Worm (Caenorhabditis elegans): Measurements from ENCODE around the gene srw-120.

Gene srw-120

ce11 chrV:2999736-3000135 is 3.7 kb upstream of the srw-120 start, which contains the start of gene srw-119:
srw-119 (minus strand) TSS chrV:2999836.
- no peak for TF ChIP-seq ets-7 (tag; optimal IDR thresholded peaks at IDR 0.05)
- no peak for TF ChIP-seq ama-1 (optimal IDR thresholded peaks at IDR 0.05)
- TF ChIP-seq tbx-37 (GFP tag; conservative IDR thresholded peaks at IDR 0.05) = no peak
- TF ChIP-seq scrt-1 (GFP tag; IDR thresholded peaks at IDR 0.05) = no peak
- TF ChIP-seq hmg-4 (GFP tag; optimal IDR thresholded peaks at IDR 0.05) = no peak
- TF ChIP-seq sea-1 (GFP tag; conservative IDR thresholded peaks at IDR 0.05) = no peak
- TF ChIP-seq hmbx-1 (tag; optimal IDR thresholded peaks at IDR 0.05) = no peak
- no peak for TF ChIP-seq flt-1 (GFP tag; IDR thresholded peaks at IDR 0.05)
- TF ChIP-seq B0310.2 (tag; optimal IDR thresholded peaks at IDR 0.05) = no peak
- TF ChIP-seq tbx-11 (GFP tag; IDR thresholded peaks at IDR 0.05) = no peak
- no peak for TF ChIP-seq hnd-1 (tag; optimal IDR thresholded peaks at IDR 0.05)
- TF ChIP-seq tra-4 (tag; optimal IDR thresholded peaks at IDR 0.05) = no peak
- no peak for TF ChIP-seq ceh-36 (tag; optimal IDR thresholded peaks at IDR 0.05)
- no peak for TF ChIP-seq aly-1 (tag; optimal IDR thresholded peaks at IDR 0.05)

DNA sequence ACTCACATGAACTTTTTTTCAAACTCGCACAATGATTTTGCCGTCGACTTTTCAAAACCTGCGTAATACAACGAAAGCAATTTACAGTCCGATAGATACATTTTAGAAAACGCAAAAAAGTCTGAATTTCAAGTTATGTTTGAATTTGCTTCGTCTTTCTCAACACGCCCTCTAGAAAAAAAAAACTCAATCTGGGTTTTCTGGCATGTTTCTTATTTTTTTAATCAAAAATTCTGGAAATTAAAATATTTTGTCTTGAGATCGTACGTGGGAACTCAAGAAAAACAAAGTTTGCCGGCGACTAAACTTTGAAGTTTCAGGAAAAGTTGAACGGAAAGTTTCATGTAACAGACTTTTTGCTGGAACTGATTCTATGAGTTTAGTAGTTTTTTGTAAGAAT is 2.2 kb downstream of the srw-120 start, which contains the start of gene srw-115:
Gene srw-115 (minus strand): TSS at position 101 of the 400 bp plus-strand sequence.
- no peak for TF ChIP-seq scrt-1 (GFP tag; IDR thresholded peaks at IDR 0.05)
- no peak for TF ChIP-seq ceh-36 (tag; optimal IDR thresholded peaks at IDR 0.05)
- TF ChIP-seq hmg-4 (GFP tag; optimal IDR thresholded peaks at IDR 0.05) = no peak
- no peak for TF ChIP-seq tra-4 (tag; optimal IDR thresholded peaks at IDR 0.05)

ce11 chrV:2992060-2992459 is 3.9 kb downstream of the srw-120 start:
- TF ChIP-seq pes-1 (GFP tag; IDR thresholded peaks at IDR 0.05) = no peak
- no peak for TF ChIP-seq ama-1 (optimal IDR thresholded peaks at IDR 0.05)
- no peak for TF ChIP-seq sea-1 (GFP tag; conservative IDR thresholded peaks at IDR 0.05)
- TF ChIP-seq F13C5.2 (tag; optimal IDR thresholded peaks at IDR 0.05) = no peak
- no peak for TF ChIP-seq scrt-1 (GFP tag; IDR thresholded peaks at IDR 0.05)
- no peak for TF ChIP-seq tbx-37 (GFP tag; conservative IDR thresholded peaks at IDR 0.05)
- no peak for TF ChIP-seq flt-1 (GFP tag; IDR thresholded peaks at IDR 0.05)
- no peak for TF ChIP-seq B0310.2 (tag; optimal IDR thresholded peaks at IDR 0.05)
- no peak for TF ChIP-seq tbx-11 (GFP tag; IDR thresholded peaks at IDR 0.05)
- no peak for TF ChIP-seq hnd-1 (tag; optimal IDR thresholded peaks at IDR 0.05)
- TF ChIP-seq hmg-4 (GFP tag; optimal IDR thresholded peaks at IDR 0.05) = no peak
- no peak for TF ChIP-seq tra-4 (tag; optimal IDR thresholded peaks at IDR 0.05)
- no peak for TF ChIP-seq ets-7 (tag; optimal IDR thresholded peaks at IDR 0.05)
- TF ChIP-seq ceh-36 (tag; optimal IDR thresholded peaks at IDR 0.05) = no peak
- TF ChIP-seq ceh-13 (GFP tag; optimal IDR thresholded peaks at IDR 0.05) = no peak
- TF ChIP-seq aly-1 (tag; optimal IDR thresholded peaks at IDR 0.05) = no peak

DNA sequence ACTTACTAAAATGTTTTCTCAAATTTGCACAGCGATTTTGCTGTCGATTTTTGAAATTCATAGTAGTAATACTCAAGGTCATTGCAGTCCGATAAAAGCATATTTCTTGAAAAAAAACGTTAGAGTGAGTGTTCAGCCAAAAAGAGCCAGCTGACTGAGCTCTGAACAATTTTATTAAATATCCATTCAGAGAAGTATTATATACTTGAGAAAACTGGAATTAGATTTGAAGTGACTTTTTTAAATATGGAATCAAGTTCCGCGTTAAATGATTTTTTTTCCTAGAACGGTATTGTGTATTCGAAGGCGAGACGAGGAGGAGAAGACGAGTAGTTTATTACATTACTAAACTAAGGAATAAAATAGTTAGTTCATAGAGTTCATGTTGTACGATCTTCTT is 4.5 kb downstream of the srw-120 start, which contains the start of gene srw-121:
Gene srw-121 (minus strand): TSS at position 101 of the 400 bp plus-strand sequence.
- TF ChIP-seq hmg-4 (GFP tag; optimal IDR thresholded peaks at IDR 0.05) (no peak), F13C5.2 (tag; optimal IDR thresholded peaks at IDR 0.05) (no peak), tbx-11 (GFP tag; IDR thresholded peaks at IDR 0.05) (no peak), hmbx-1 (tag; optimal IDR thresholded peaks at IDR 0.05) (no peak), B0310.2 (tag; optimal IDR thresholded peaks at IDR 0.05) (no peak), scrt-1 (GFP tag; IDR thresholded peaks at IDR 0.05) (no peak), ets-7 (tag; optimal IDR thresholded peaks at IDR 0.05) (no peak), aly-1 (tag; optimal IDR thresholded peaks at IDR 0.05) (no peak), flt-1 (GFP tag; IDR thresholded peaks at IDR 0.05) (no peak), ceh-36 (tag; optimal IDR thresholded peaks at IDR 0.05) (no peak), pes-1 (GFP tag; IDR thresholded peaks at IDR 0.05) (no peak), ceh-13 (GFP tag; optimal IDR thresholded peaks at IDR 0.05) (no peak), hnd-1 (tag; optimal IDR thresholded peaks at IDR 0.05) (no peak), sea-1 (GFP tag; conservative IDR thresholded peaks at IDR 0.05) (no peak), tbx-37 (GFP tag; conservative IDR thresholded peaks at IDR 0.05) (no peak), tra-4 (tag; optimal IDR thresholded peaks at IDR 0.05) (no peak), ama-1 (optimal IDR thresholded peaks at IDR 0.05) (no peak)

DNA sequence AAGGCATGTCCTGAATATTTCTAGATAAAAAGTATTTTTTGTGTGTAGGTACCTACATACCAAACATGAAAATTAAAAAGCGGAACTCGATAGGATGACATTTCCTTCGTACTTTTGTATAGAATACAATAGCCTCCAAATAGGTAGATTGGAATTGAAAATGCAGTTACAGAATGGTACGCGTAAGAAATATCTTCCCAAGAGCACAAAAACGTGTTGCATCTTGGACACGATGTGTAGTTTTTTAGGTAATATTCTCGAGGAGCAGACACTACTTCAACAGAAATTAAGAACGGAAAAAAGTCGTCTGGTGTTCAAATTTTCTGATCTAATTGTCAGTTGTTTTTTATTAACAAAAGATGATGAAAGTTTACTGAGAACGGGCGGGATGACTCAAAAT is 8.6 kb downstream of the srw-120 start, which contains the start of gene srh-85:
Gene srh-85 (minus strand): TSS at position 101 of the 400 bp plus-strand sequence.
- TF ChIP-seq ceh-36 (tag; optimal IDR thresholded peaks at IDR 0.05) (no peak), pes-1 (GFP tag; IDR thresholded peaks at IDR 0.05) (no peak), scrt-1 (GFP tag; IDR thresholded peaks at IDR 0.05) (no peak)

DNA sequence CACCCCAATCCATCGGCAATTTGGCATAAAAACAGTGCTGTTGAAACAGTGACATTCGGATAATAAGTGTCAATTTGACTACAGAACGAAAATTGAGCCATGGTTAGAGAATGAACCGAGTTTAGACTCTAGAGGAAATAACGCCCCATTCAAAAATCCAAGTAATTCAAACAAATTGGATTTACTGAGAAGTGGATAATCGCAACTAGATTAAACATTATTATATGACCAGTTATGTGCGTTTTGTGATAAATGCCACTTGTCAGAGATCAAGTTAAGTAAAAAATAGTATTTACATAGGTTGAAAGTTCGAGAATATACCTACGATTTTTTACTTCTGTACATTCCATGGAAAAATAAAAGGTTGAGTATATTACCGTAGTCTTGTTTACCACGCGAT is 10.7 kb downstream of the srw-120 start, which contains the start of gene srw-139:
Gene srw-139 (minus strand): TSS at position 101 of the 400 bp plus-strand sequence.
- TF ChIP-seq ama-1 (optimal IDR thresholded peaks at IDR 0.05) (no peak), B0310.2 (tag; optimal IDR thresholded peaks at IDR 0.05) (no peak), ceh-36 (tag; optimal IDR thresholded peaks at IDR 0.05) (no peak), hmbx-1 (tag; optimal IDR thresholded peaks at IDR 0.05) (no peak)

- TF ChIP-seq sea-1 (GFP tag; conservative IDR thresholded peaks at IDR 0.05) (no peak), pes-1 (GFP tag; IDR thresholded peaks at IDR 0.05) (no peak)
Observed at ce11 chrV:2983351-2983750, 12.7 kb downstream of the srw-120 start, which contains the start of gene srw-117. srw-117 (minus strand) TSS chrV:2983451.

DNA sequence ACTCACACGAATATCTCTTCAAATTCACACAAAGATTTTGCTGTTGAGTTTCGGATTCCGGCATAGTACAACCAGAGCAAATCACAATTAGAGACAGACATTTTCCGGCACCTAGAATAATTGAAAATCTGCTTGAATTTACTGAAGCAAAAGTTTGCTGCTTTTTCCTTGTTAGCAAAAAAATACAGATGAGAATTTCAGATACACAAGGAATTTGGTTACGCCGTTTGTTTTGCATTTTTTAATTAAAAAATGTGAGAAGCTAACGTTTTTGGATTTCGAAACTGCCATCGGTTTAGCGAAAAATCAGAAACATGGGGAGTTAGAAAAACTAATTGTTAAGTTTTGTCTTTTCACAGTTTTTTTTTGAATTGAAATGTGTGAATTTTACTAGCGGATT is 16.0 kb downstream of the srw-120 start, which contains the start of gene srw-118:
Gene srw-118 (minus strand): TSS at position 101 of the 400 bp plus-strand sequence.
- TF ChIP-seq hmbx-1 (tag; optimal IDR thresholded peaks at IDR 0.05) (no peak), ets-7 (tag; optimal IDR thresholded peaks at IDR 0.05) (no peak), tra-4 (tag; optimal IDR thresholded peaks at IDR 0.05) (no peak), aly-1 (tag; optimal IDR thresholded peaks at IDR 0.05) (no peak), F13C5.2 (tag; optimal IDR thresholded peaks at IDR 0.05) (no peak), hmg-4 (GFP tag; optimal IDR thresholded peaks at IDR 0.05) (no peak), ceh-36 (tag; optimal IDR thresholded peaks at IDR 0.05) (no peak)

Data from whole organism, early embryonic.